Worm (Caenorhabditis elegans): Measurements from ENCODE around the gene F59E12.9.

The F59E12.9 gene

ce11 chrII:5665029-5665428 lies 18.2 kb upstream of the F59E12.9 start, which contains the start of gene C25H3.15:
TSS of gene C25H3.15 (plus strand) at chrII:5665329.
- TF ChIP-seq sma-3 (GFP tag; optimal IDR thresholded peaks at IDR 0.05) = no peak
- TF ChIP-seq nhr-10 (tag; optimal IDR thresholded peaks at IDR 0.05) = no peak
- no peak for TF ChIP-seq nhr-25 (tag; optimal IDR thresholded peaks at IDR 0.05)
- no peak for TF ChIP-seq elt-3 (tag; optimal IDR thresholded peaks at IDR 0.05)
- no peak for TF ChIP-seq F13H6.1 (tag; optimal IDR thresholded peaks at IDR 0.05)
- TF ChIP-seq ztf-1 (GFP tag; conservative IDR thresholded peaks at IDR 0.05) = no peak
- no peak for TF ChIP-seq R02D3.7 (tag; optimal IDR thresholded peaks at IDR 0.05)
- no peak for TF ChIP-seq fos-1 (tag; optimal IDR thresholded peaks at IDR 0.05)
- TF ChIP-seq ztf-4 (tag; optimal IDR thresholded peaks at IDR 0.05) = no peak
- no peak for TF ChIP-seq zag-1 (tag; optimal IDR thresholded peaks at IDR 0.05)
- TF ChIP-seq unc-55 (GFP tag; optimal IDR thresholded peaks at IDR 0.05) = no peak
- TF ChIP-seq nhr-11 (tag; optimal IDR thresholded peaks at IDR 0.05) = no peak
- no peak for TF ChIP-seq nhr-23 (tag; optimal IDR thresholded peaks at IDR 0.05)
- no peak for TF ChIP-seq lin-13 (GFP tag; optimal IDR thresholded peaks at IDR 0.05)
- TF ChIP-seq crh-2 (tag; optimal IDR thresholded peaks at IDR 0.05) = no peak

ce11 chrII:5663180-5663791 lies 16.4 kb upstream of the F59E12.9 start:
- TF ChIP-seq C34F6.9 (tag; optimal IDR thresholded peaks at IDR 0.05) (peak; percentile 29), crh-2 (tag; optimal IDR thresholded peaks at IDR 0.05) (peak; percentile 39), lsy-2 (tag; optimal IDR thresholded peaks at IDR 0.05) (peak in 1 of 2 experiments; percentile 49), lin-13 (GFP tag; optimal IDR thresholded peaks at IDR 0.05) (no peak), unc-55 (GFP tag; optimal IDR thresholded peaks at IDR 0.05) (peak; percentile 44), peb-1 (tag; optimal IDR thresholded peaks at IDR 0.05) (no peak), sma-9 (GFP tag; optimal IDR thresholded peaks at IDR 0.05) (peak; percentile 4), sma-9 (tag; optimal IDR thresholded peaks at IDR 0.05) (no peak)

ce11 chrII:5661735-5662177 lies 14.9 kb upstream of the F59E12.9 start:
- TF ChIP-seq nhr-10 (tag; optimal IDR thresholded peaks at IDR 0.05) (no peak), ceh-16 (tag; optimal IDR thresholded peaks at IDR 0.05) (peak; percentile 76), ama-1 (optimal IDR thresholded peaks at IDR 0.05) (peak; percentile 99), nhr-12 (tag; optimal IDR thresholded peaks at IDR 0.05) (no peak), ztf-4 (tag; optimal IDR thresholded peaks at IDR 0.05) (peak; percentile 98), ztf-1 (GFP tag; conservative IDR thresholded peaks at IDR 0.05) (0 out of 2 replicates have a peak, but pooled peaks have one; percentile 61), snpc-4 (tag; optimal IDR thresholded peaks at IDR 0.05) (peak; percentile 66), lsy-2 (tag; optimal IDR thresholded peaks at IDR 0.05) (peak; percentile 74 to 86), ztf-11 (tag; optimal IDR thresholded peaks at IDR 0.05) (peak; percentile 50), skn-1 (tag; optimal IDR thresholded peaks at IDR 0.05) (no peak), zag-1 (tag; optimal IDR thresholded peaks at IDR 0.05) (peak; percentile 93), C34F6.9 (tag; optimal IDR thresholded peaks at IDR 0.05) (peak; percentile 86), unc-55 (GFP tag; optimal IDR thresholded peaks at IDR 0.05) (peak; percentile 63), egl-27 (tag; optimal IDR thresholded peaks at IDR 0.05) (peak; percentile 58), nhr-21 (tag; optimal IDR thresholded peaks at IDR 0.05) (peak; percentile 88), unc-39 (tag; optimal IDR thresholded peaks at IDR 0.05) (no peak), ZK546.5 (tag; optimal IDR thresholded peaks at IDR 0.05) (no peak), elt-3 (tag; optimal IDR thresholded peaks at IDR 0.05) (no peak), ceh-82 (tag; optimal IDR thresholded peaks at IDR 0.05) (peak; percentile 80), Y55F3AM.14 (GFP tag; optimal IDR thresholded peaks at IDR 0.05) (peak; percentile 95), mab-5 (tag; optimal IDR thresholded peaks at IDR 0.05) (peak; percentile 77), unc-62 (GFP tag; optimal IDR thresholded peaks at IDR 0.05) (no peak), fos-1 (tag; optimal IDR thresholded peaks at IDR 0.05) (peak; percentile 72), nhr-77 (tag; optimal IDR thresholded peaks at IDR 0.05) (no peak), lin-39 (tag; optimal IDR thresholded peaks at IDR 0.05) (peak; percentile 58), lin-11 (tag; optimal IDR thresholded peaks at IDR 0.05) (peak; percentile 96), sem-4 (tag; optimal IDR thresholded peaks at IDR 0.05) (peak; percentile 61), nhr-129 (tag; optimal IDR thresholded peaks at IDR 0.05) (peak; percentile 95), aly-2 (tag; optimal IDR thresholded peaks at IDR 0.05) (no peak), nhr-25 (tag; optimal IDR thresholded peaks at IDR 0.05) (peak; percentile 45), crh-2 (tag; optimal IDR thresholded peaks at IDR 0.05) (peak; percentile 84), mdl-1 (tag; optimal IDR thresholded peaks at IDR 0.05) (peak; percentile 57 to 79), gmeb-1 (tag; optimal IDR thresholded peaks at IDR 0.05) (peak; percentile 60), nhr-6 (tag; optimal IDR thresholded peaks at IDR 0.05) (peak; percentile 80), dmd-4 (tag; optimal IDR thresholded peaks at IDR 0.05) (no peak), sma-9 (GFP tag; optimal IDR thresholded peaks at IDR 0.05) (peak; percentile 86), sma-9 (tag; optimal IDR thresholded peaks at IDR 0.05) (no peak), mbf-1 (tag; optimal IDR thresholded peaks at IDR 0.05) (no peak), lin-13 (GFP tag; optimal IDR thresholded peaks at IDR 0.05) (peak; percentile 91), R02D3.7 (tag; optimal IDR thresholded peaks at IDR 0.05) (no peak), F13H6.1 (tag; optimal IDR thresholded peaks at IDR 0.05) (peak; percentile 90), elt-1 (tag; optimal IDR thresholded peaks at IDR 0.05) (no peak), sma-3 (GFP tag; optimal IDR thresholded peaks at IDR 0.05) (peak; percentile 74), blmp-1 (tag; optimal IDR thresholded peaks at IDR 0.05; ENCODE audit: insufficient read depth) (peak; percentile 15), peb-1 (tag; optimal IDR thresholded peaks at IDR 0.05) (no peak)
